Worm (Caenorhabditis elegans) whole organism, L3 larva: ENCODE results near the gene nhr-185.

Source experiments
- R02D3.7 ChIP-seq: fragments of 150-350 bp; optimal IDR thresholded peaks from 2 replicates; lab custom pipeline; 2014; ENCODE audit warnings: missing biosample characterization, missing genetic modification characterization
- ZK546.5 ChIP-seq: sonication (generic microtip); optimal IDR thresholded peaks from 2 replicates; lab custom pipeline; 2017; ENCODE audit warnings: missing biosample characterization, missing genetic modification characterization
- aly-2 ChIP-seq: fragments of 150-350 bp; optimal IDR thresholded peaks from 2 replicates; lab custom pipeline; 2014; ENCODE audit warnings: missing biosample characterization, missing genetic modification characterization
- ama-1 ChIP-seq: fragments of 150-350 bp; optimal IDR thresholded peaks from 2 replicates; lab custom pipeline; 2018
- ceh-16 ChIP-seq: sonication (generic microtip); optimal IDR thresholded peaks from 2 replicates; lab custom pipeline; 2017; ENCODE audit warnings: missing biosample characterization, missing genetic modification characterization
- ceh-28 ChIP-seq: fragments of 150-350 bp; optimal IDR thresholded peaks from 2 replicates; lab custom pipeline; 2014; ENCODE audit warnings: missing biosample characterization, missing genetic modification reagents, missing genetic modification characterization
- ceh-82 ChIP-seq: fragments of 150-350 bp; optimal IDR thresholded peaks from 2 replicates; lab custom pipeline; 2014; ENCODE audit warnings: missing biosample characterization, missing genetic modification characterization
- daf-12 ChIP-seq: fragments of 150-350 bp; optimal IDR thresholded peaks from 2 replicates; lab custom pipeline; 2014; ENCODE audit warnings: missing biosample characterization, missing genetic modification reagents, missing genetic modification characterization
- egl-5 ChIP-seq: fragments of 150-350 bp; optimal IDR thresholded peaks from 2 replicates; lab custom pipeline; 2017; ENCODE audit warnings: missing biosample characterization, missing genetic modification reagents, missing genetic modification characterization, inconsistent platforms
- elt-1 ChIP-seq: fragments of 150-350 bp; optimal IDR thresholded peaks from 2 replicates; lab custom pipeline; 2014; ENCODE audit warnings: missing biosample characterization, missing genetic modification characterization
- elt-2 ChIP-seq: sonication (generic microtip); optimal IDR thresholded peaks from 2 replicates; lab custom pipeline; 2016; ENCODE audit warnings: missing genetic modification reagents, mild to moderate bottlenecking, missing genetic modification characterization, missing compliant biosample characterization
- elt-3 ChIP-seq, 3 experiments: fragments of 150-350 bp in 1 of 3; sonication (generic microtip) in 2 of 3; optimal IDR thresholded peaks; 2 replicates in 2 of 3; 4 replicates in 1 of 3; lab custom pipeline; 2014 to 2017; ENCODE audit warnings: missing biosample characterization in 3 of 3, missing genetic modification characterization in 3 of 3
- eor-1 ChIP-seq, 2 experiments: fragments of 150-350 bp; optimal IDR thresholded peaks; 2 replicates each; lab custom pipeline; 2014 to 2018; ENCODE audit warnings: missing biosample characterization in 2 of 2, missing genetic modification characterization in 2 of 2
- fkh-10 ChIP-seq: sonication (generic microtip); optimal IDR thresholded peaks from 2 replicates; lab custom pipeline; 2017; ENCODE audit warnings: missing biosample characterization, missing genetic modification reagents, missing genetic modification characterization
- fkh-2 ChIP-seq: fragments of 150-350 bp; optimal IDR thresholded peaks from 2 replicates; lab custom pipeline; 2014; ENCODE audit warnings: missing biosample characterization, missing genetic modification reagents, missing genetic modification characterization
- hmg-11 ChIP-seq: sonication (generic microtip); optimal IDR thresholded peaks from 2 replicates; lab custom pipeline; 2016; ENCODE audit warnings: missing genetic modification characterization, missing compliant biosample characterization
- jun-1 ChIP-seq: fragments of 150-350 bp; optimal IDR thresholded peaks from 2 replicates; lab custom pipeline; 2014; ENCODE audit warnings: missing biosample characterization, missing genetic modification reagents, missing genetic modification characterization
- lin-15B ChIP-seq: fragments of 150-350 bp; optimal IDR thresholded peaks from 2 replicates; lab custom pipeline; 2014; ENCODE audit warnings: missing biosample characterization, missing genetic modification characterization
- lin-39 ChIP-seq: fragments of 150-350 bp; optimal IDR thresholded peaks from 2 replicates; lab custom pipeline; 2018; ENCODE audit warnings: missing biosample characterization, missing genetic modification reagents, missing genetic modification characterization
- lsy-12 ChIP-seq: sonication (generic microtip); optimal IDR thresholded peaks from 2 replicates; lab custom pipeline; 2016; ENCODE audit warnings: mild to moderate bottlenecking, missing genetic modification characterization, missing compliant biosample characterization
- mdl-1 ChIP-seq: fragments of 150-350 bp; optimal IDR thresholded peaks from 2 replicates; lab custom pipeline; 2014; ENCODE audit warnings: missing biosample characterization, missing genetic modification characterization
- mml-1 ChIP-seq: fragments of 150-350 bp; sonication (generic microtip); optimal IDR thresholded peaks from 3 replicates; lab custom pipeline; 2014; ENCODE audit warnings: missing biosample characterization, missing genetic modification characterization
- nfya-1 ChIP-seq: sonication (generic microtip); optimal IDR thresholded peaks from 2 replicates; lab custom pipeline; 2017; ENCODE audit warnings: missing genetic modification characterization, mild to moderate bottlenecking, missing compliant biosample characterization, antibody characterized with exemption, moderate library complexity; ENCODE audit not compliant: insufficient read depth
- nhr-11 ChIP-seq: fragments of 150-350 bp; optimal IDR thresholded peaks from 2 replicates; lab custom pipeline; 2014; ENCODE audit warnings: missing biosample characterization, missing genetic modification characterization
- nhr-12 ChIP-seq: fragments of 150-350 bp; optimal IDR thresholded peaks from 2 replicates; lab custom pipeline; 2014; ENCODE audit warnings: missing biosample characterization, missing genetic modification characterization
- nhr-23 ChIP-seq: fragments of 150-350 bp; optimal IDR thresholded peaks from 2 replicates; lab custom pipeline; 2014; ENCODE audit warnings: missing biosample characterization, missing genetic modification reagents, missing genetic modification characterization
- nhr-237 ChIP-seq: fragments of 150-350 bp; optimal IDR thresholded peaks from 2 replicates; lab custom pipeline; 2014; ENCODE audit warnings: missing biosample characterization, missing genetic modification characterization
- nhr-28 ChIP-seq: fragments of 150-350 bp; optimal IDR thresholded peaks from 2 replicates; lab custom pipeline; 2014; ENCODE audit warnings: missing biosample characterization, missing genetic modification characterization
- nhr-77 ChIP-seq: fragments of 150-350 bp; optimal IDR thresholded peaks from 2 replicates; lab custom pipeline; 2014; ENCODE audit warnings: missing biosample characterization, missing genetic modification characterization
- pha-4 ChIP-seq: fragments of 150-350 bp; optimal IDR thresholded peaks from 2 replicates; lab custom pipeline; 2014; ENCODE audit warnings: missing biosample characterization, missing genetic modification reagents, missing genetic modification characterization
- pqm-1 ChIP-seq: fragments of 150-350 bp; optimal IDR thresholded peaks from 2 replicates; lab custom pipeline; 2017; ENCODE audit warnings: missing biosample characterization, missing genetic modification characterization, inconsistent platforms
- sea-2 ChIP-seq: fragments of 150-350 bp; sonication (generic microtip); optimal IDR thresholded peaks from 4 replicates; lab custom pipeline; 2014; ENCODE audit warnings: missing biosample characterization, missing genetic modification reagents, missing genetic modification characterization
- tbx-2 ChIP-seq: sonication (generic microtip); optimal IDR thresholded peaks from 2 replicates; lab custom pipeline; 2016; ENCODE audit warnings: mild to moderate bottlenecking, missing genetic modification characterization, missing compliant biosample characterization
- unc-39 ChIP-seq: sonication (generic microtip); optimal IDR thresholded peaks from 4 replicates; lab custom pipeline; 2017; ENCODE audit warnings: missing biosample characterization, missing genetic modification characterization
- zag-1 ChIP-seq: fragments of 150-350 bp; optimal IDR thresholded peaks from 2 replicates; lab custom pipeline; 2014; ENCODE audit warnings: missing biosample characterization, missing genetic modification characterization
- ztf-11 ChIP-seq: fragments of 150-350 bp; optimal IDR thresholded peaks from 2 replicates; lab custom pipeline; 2014; ENCODE audit warnings: missing biosample characterization, missing genetic modification characterization

Gene nhr-185

ce11 chrV:3860123-3860522, 13.0 kb upstream of the nhr-185 start, which contains the start of gene nhr-189:
Gene nhr-189, minus strand, starts transcription at chrV:3860243.
- TF ChIP-seq elt-2 (tag; lab: Kevin White, UChicago) = no peak
- TF ChIP-seq aly-2 (tag; lab: Kevin White, UChicago) = no peak
- TF ChIP-seq nhr-12 (tag; lab: Kevin White, UChicago) = no peak
- no peak for TF ChIP-seq egl-5 (tag; lab: Kevin White, UChicago)

- TF ChIP-seq nhr-11 (tag; lab: Kevin White, UChicago) (peak; percentile 4), mml-1 (no peak)
Observed at ce11 chrV:3857778-3858177, 10.6 kb upstream of the nhr-185 start, which contains the start of gene nhr-188. Gene nhr-188, minus strand, starts transcription at chrV:3857861.

ce11 chrV:3855916-3856315, 8.7 kb upstream of the nhr-185 start:
- no peak for TF ChIP-seq ceh-28 (tag; lab: Kevin White, UChicago)
- TF ChIP-seq nhr-28 (tag; lab: Kevin White, UChicago) = no peak
- TF ChIP-seq unc-39 (tag; lab: Kevin White, UChicago) = no peak
- no peak for TF ChIP-seq eor-1 (tag; optimal IDR thresholded peaks at IDR 0.05; lab: Kevin White, UChicago)
- TF ChIP-seq nhr-12 (tag; lab: Kevin White, UChicago) = no peak
- no peak for TF ChIP-seq nhr-237 (tag; lab: Kevin White, UChicago)
- no peak for TF ChIP-seq lin-15B (tag; lab: Kevin White, UChicago)
- TF ChIP-seq lin-39 (tag; lab: Kevin White, UChicago) = no peak
- no peak for TF ChIP-seq sea-2 (GFP tag; lab: Kevin White, UChicago)
- TF ChIP-seq egl-5 (tag; lab: Kevin White, UChicago) = no peak
- TF ChIP-seq daf-12 (tag; lab: Kevin White, UChicago) = no peak
- no peak for TF ChIP-seq fkh-10 (GFP tag; lab: Kevin White, UChicago)
- TF ChIP-seq ama-1 (lab: Kevin White, UChicago) = no peak
- TF ChIP-seq ztf-11 (tag; lab: Kevin White, UChicago) = no peak
- TF ChIP-seq tbx-2 (tag; lab: Kevin White, UChicago) = no peak
- TF ChIP-seq nhr-23 = no peak
- TF ChIP-seq zag-1 (tag; lab: Kevin White, UChicago) = no peak
- TF ChIP-seq fkh-2 (tag; lab: Kevin White, UChicago) = no peak

ce11 chrV:3854847-3855246, 7.7 kb upstream of the nhr-185 start, which contains the start of gene nhr-186:
Gene nhr-186, minus strand, starts transcription at chrV:3854947.
- TF ChIP-seq ceh-82 (tag; lab: Kevin White, UChicago) (no peak), lin-15B (tag; lab: Kevin White, UChicago) (no peak), elt-3 (tag; optimal IDR thresholded peaks at IDR 0.05; lab: Kevin White, UChicago) (no peak), nfya-1 (tag; lab: Kevin White, UChicago) (no peak), nhr-237 (tag; lab: Kevin White, UChicago) (no peak)

- TF ChIP-seq R02D3.7 (no peak), ZK546.5 (tag; lab: Kevin White, UChicago) (no peak), ama-1 (lab: Kevin White, UChicago) (no peak), nhr-12 (tag; lab: Kevin White, UChicago) (no peak), jun-1 (peak; percentile 26), hmg-11 (tag; lab: Kevin White, UChicago) (no peak), pha-4 (tag; lab: Kevin White, UChicago) (peak; percentile 19), nhr-77 (tag; lab: Kevin White, UChicago) (no peak), pqm-1 (tag; lab: Kevin White, UChicago) (peak; percentile 79), mdl-1 (no peak), nhr-28 (tag; lab: Kevin White, UChicago) (no peak), lsy-12 (tag; lab: Kevin White, UChicago) (no peak), elt-2 (tag; lab: Kevin White, UChicago) (peak; percentile 81), fkh-10 (GFP tag; lab: Kevin White, UChicago) (no peak), elt-1 (no peak), ceh-16 (tag; lab: Kevin White, UChicago) (no peak)
Observed at ce11 chrV:3851760-3852159, 4.6 kb upstream of the nhr-185 start.
